Worm (Caenorhabditis elegans): Measurements from ENCODE around the gene K07H8.12.

ce11 chrIV:8294650-8295049, 18.1 kb upstream of the K07H8.12 start, which contains the start of gene tbce-1:
- no peak for TF ChIP-seq fkh-10 (GFP tag; optimal IDR thresholded peaks at IDR 0.05)
- no peak for TF ChIP-seq nhr-232 (tag; optimal IDR thresholded peaks at IDR 0.05)

Data from whole organism, late embryonic.